Worm (Caenorhabditis elegans) whole organism, midembryonic: ENCODE results near the gene nhr-135.

ENCODE experiments used
- T22C8.4 ChIP-seq: fragments of 200-800 bp; sonication (Bioruptor generic); IDR thresholded peaks from 2 replicates; pipeline ENCODE4 v1.3.6; 2022; ENCODE audit warnings: missing genetic modification characterization, missing compliant biosample characterization
- cog-1 ChIP-seq: sonication (generic microtip); optimal IDR thresholded peaks from 2 replicates; lab custom pipeline; 2016; ENCODE audit warnings: missing genetic modification characterization, missing compliant biosample characterization
- flt-1 ChIP-seq: fragments of 200-800 bp; sonication (Bioruptor generic); IDR thresholded peaks from 2 replicates; pipeline ENCODE4 v1.3.6; 2022; ENCODE audit warnings: missing genetic modification characterization, missing compliant biosample characterization
- klf-2 ChIP-seq: fragments of 200-800 bp; sonication (Bioruptor generic); conservative IDR thresholded peaks from 2 replicates; pipeline ENCODE4 v1.3.6; 2022; ENCODE audit warnings: missing genetic modification reagents, missing genetic modification characterization, missing compliant biosample characterization
- med-1 ChIP-seq: sonication (generic microtip); optimal IDR thresholded peaks from 2 replicates; lab custom pipeline; 2017; ENCODE audit warnings: missing genetic modification characterization, mild to moderate bottlenecking, missing compliant biosample characterization, antibody characterized with exemption, missing genetic modification reagents; ENCODE audit not compliant: insufficient read depth
- ref-1 ChIP-seq: fragments of 200-800 bp; sonication (Bioruptor generic); conservative IDR thresholded peaks from 2 replicates; pipeline ENCODE4 v1.3.6; 2022; ENCODE audit warnings: missing genetic modification reagents, missing genetic modification characterization, missing compliant biosample characterization
- tab-1 ChIP-seq: fragments of 200-800 bp; sonication (Bioruptor generic); IDR thresholded peaks from 2 replicates; pipeline ENCODE4 v1.3.6; 2022; ENCODE audit warnings: missing genetic modification characterization, missing compliant biosample characterization
- ztf-23 ChIP-seq: fragments of 200-800 bp; sonication (Bioruptor generic); IDR thresholded peaks from 2 replicates; pipeline ENCODE4 v1.3.6; 2022; ENCODE audit warnings: missing genetic modification reagents, missing genetic modification characterization, missing compliant biosample characterization
- ztf-29 ChIP-seq: fragments of 200-800 bp; sonication (Bioruptor generic); IDR thresholded peaks from 2 replicates; pipeline ENCODE4 v1.3.6; 2022; ENCODE audit warnings: missing genetic modification reagents, missing genetic modification characterization, missing compliant biosample characterization

The nhr-135 gene

DNA sequence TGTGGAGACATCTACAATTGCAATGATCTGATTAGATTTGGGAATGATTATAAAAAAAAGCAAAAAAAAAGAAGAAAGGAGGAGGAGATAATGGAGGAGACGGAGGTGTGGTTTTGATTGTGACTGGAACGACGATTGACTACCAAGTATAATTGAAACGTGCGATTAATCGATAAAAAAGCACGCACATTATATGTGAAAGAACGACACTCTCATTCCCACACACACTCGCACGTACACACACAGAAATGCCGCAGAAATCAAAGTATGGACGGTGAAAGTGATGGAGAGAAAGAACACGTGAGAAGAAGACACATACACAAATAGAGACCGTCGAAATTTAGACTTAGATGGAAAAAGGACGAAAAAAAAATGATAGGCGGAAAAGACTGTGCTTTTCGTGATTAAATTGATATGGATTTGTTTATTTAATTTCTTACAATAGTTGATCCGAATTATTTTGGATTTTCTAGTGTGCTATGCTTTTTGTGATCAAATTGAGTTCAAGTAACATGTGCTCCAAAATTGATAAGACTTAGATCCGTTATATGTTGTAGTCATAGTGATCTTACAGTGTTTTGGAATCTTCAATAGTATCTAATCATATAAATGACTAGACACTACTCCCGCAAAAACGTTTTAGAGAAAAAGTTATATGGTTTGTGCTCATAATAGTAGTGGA lies at the start of gene nhr-135:
Gene nhr-135 (minus strand): TSS at position 51 of the 682 bp plus-strand sequence.
- TF ChIP-seq T22C8.4 (GFP tag; lab: Robert Waterston, UW) (peak; percentile 38; the same call in 1 of the 2 replicates), flt-1 (GFP tag; lab: Robert Waterston, UW) (no peak), cog-1 (tag; lab: Kevin White, UChicago) (no peak), ztf-29 (GFP tag; lab: Robert Waterston, UW) (no peak), ref-1 (GFP tag; lab: Robert Waterston, UW) (no peak), med-1 (no peak), tab-1 (GFP tag; lab: Robert Waterston, UW) (no peak), ztf-23 (GFP tag; lab: Robert Waterston, UW) (no peak)

DNA sequence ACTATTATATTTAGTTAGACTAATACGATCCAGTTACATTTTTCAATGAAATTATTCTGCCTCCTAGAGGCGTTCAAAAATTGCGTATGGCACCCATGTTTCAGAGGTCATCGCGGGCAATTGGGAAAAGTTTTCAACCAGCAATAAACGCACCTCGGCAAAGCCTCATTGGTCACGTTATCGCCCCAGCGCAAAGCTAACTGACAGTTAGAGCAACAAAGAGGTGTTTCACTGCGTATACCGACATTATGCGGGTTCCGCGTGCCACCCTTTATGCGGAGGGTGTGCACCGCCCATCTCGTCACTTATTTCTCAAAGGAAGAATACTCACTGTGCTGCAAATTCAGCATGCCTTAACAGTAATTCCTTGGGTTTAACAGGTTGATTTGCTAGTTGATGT lies 49.1 kb upstream of the nhr-135 start:
- TF ChIP-seq ztf-23 (GFP tag; lab: Robert Waterston, UW) (no peak), ztf-29 (GFP tag; lab: Robert Waterston, UW) (no peak)

DNA sequence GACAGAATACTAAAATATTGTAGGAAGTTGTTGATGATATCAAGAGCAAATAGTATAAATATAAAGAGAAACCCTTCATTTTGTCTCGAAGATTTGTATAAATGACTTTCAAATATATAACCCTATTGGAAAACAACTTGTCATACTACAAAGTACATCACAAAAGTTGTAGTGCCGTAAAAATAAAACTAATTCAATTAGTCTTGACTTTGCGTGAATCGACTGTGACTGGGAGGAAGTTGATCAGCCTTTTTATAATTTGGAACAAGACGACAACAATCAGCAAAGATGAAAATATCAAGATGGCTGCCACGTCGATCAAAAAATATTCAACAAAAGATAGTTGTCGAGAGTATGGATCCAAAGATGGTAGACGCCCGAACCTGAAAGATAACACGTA lies 48.3 kb upstream of the nhr-135 start, which contains the start of gene ugt-40:
Gene ugt-40 (minus strand): TSS at position 101 of the 400 bp plus-strand sequence.
- TF ChIP-seq ztf-29 (GFP tag; lab: Robert Waterston, UW) (no peak), flt-1 (GFP tag; lab: Robert Waterston, UW) (no peak), ref-1 (GFP tag; lab: Robert Waterston, UW) (no peak), tab-1 (GFP tag; lab: Robert Waterston, UW) (no peak), T22C8.4 (GFP tag; lab: Robert Waterston, UW) (no peak), klf-2 (GFP tag; lab: Robert Waterston, UW) (no peak), cog-1 (tag; lab: Kevin White, UChicago) (no peak), med-1 (no peak), ztf-23 (GFP tag; lab: Robert Waterston, UW) (no peak)

DNA sequence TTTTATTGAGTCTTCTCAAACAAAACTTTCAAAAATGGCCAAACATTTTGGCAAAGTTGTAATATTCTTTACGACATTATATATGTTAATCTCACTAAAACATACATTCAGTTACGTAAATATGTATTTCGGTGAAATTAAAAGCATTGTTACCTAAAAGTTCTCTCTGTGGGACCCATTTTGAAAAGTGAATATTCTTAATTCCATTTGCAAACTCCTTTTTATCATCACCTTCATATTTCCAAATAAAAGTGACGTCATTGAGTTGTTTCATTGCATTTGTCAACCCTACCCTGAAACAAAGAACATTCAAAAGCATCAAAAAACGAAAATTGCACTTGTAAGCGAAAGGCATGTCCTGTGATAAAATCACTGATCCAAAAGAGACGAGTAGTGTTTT lies 46.8 kb upstream of the nhr-135 start:
- TF ChIP-seq T22C8.4 (GFP tag; lab: Robert Waterston, UW) (no peak), ref-1 (GFP tag; lab: Robert Waterston, UW) (no peak), flt-1 (GFP tag; lab: Robert Waterston, UW) (no peak), ztf-23 (GFP tag; lab: Robert Waterston, UW) (no peak), tab-1 (GFP tag; lab: Robert Waterston, UW) (no peak), ztf-29 (GFP tag; lab: Robert Waterston, UW) (no peak), klf-2 (GFP tag; lab: Robert Waterston, UW) (no peak), med-1 (no peak), cog-1 (tag; lab: Kevin White, UChicago) (no peak)

DNA sequence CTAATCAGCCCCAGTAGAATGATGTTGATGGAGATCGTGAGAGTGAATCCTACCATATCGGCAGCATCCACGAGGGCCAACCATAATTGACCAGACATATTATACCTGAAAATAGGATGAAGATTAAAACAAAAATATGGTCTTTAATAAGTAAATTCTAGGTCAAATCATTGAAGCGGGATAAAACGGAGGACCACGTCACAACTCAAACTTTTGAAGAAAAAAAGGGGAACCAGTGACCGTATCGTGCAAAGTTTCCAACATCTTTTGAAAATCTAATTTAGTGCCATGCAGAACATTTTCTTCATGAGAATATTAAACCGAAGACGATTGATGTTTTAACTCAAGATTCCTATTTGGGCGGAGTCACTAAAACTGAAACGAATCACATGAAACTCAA lies 44.8 kb upstream of the nhr-135 start, which contains the start of gene str-112:
Gene str-112 (minus strand): TSS at position 101 of the 400 bp plus-strand sequence.
- TF ChIP-seq cog-1 (tag; lab: Kevin White, UChicago) = no peak
- TF ChIP-seq klf-2 (GFP tag; lab: Robert Waterston, UW) = no peak
- no peak for TF ChIP-seq flt-1 (GFP tag; lab: Robert Waterston, UW)
- no peak for TF ChIP-seq T22C8.4 (GFP tag; lab: Robert Waterston, UW)
- TF ChIP-seq tab-1 (GFP tag; lab: Robert Waterston, UW) = no peak
- no peak for TF ChIP-seq ztf-29 (GFP tag; lab: Robert Waterston, UW)
- no peak for TF ChIP-seq ztf-23 (GFP tag; lab: Robert Waterston, UW)
- no peak for TF ChIP-seq med-1
- no peak for TF ChIP-seq ref-1 (GFP tag; lab: Robert Waterston, UW)

DNA sequence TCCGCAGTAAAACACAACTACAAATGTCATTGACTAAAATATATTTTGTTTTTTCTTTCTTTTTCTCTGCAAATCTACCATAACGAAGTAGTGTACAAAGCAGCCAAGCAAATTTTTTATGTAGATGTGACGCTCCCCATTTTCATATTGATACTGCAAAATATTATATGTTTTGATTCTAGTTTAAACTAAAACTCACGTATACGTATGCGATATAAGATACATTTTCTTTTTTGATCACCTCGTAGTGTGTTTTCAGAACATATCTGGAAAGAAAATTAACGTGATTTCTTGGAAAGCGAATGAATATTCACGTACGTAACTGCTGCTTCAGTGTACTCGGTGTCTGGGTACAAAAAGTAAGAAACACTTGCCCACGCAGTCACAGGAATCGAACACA lies 43.3 kb upstream of the nhr-135 start:
- TF ChIP-seq tab-1 (GFP tag; lab: Robert Waterston, UW) (no peak), ztf-23 (GFP tag; lab: Robert Waterston, UW) (no peak), T22C8.4 (GFP tag; lab: Robert Waterston, UW) (no peak), ref-1 (GFP tag; lab: Robert Waterston, UW) (no peak), med-1 (no peak), klf-2 (GFP tag; lab: Robert Waterston, UW) (no peak), cog-1 (tag; lab: Kevin White, UChicago) (no peak), ztf-29 (GFP tag; lab: Robert Waterston, UW) (no peak), flt-1 (GFP tag; lab: Robert Waterston, UW) (no peak)

DNA sequence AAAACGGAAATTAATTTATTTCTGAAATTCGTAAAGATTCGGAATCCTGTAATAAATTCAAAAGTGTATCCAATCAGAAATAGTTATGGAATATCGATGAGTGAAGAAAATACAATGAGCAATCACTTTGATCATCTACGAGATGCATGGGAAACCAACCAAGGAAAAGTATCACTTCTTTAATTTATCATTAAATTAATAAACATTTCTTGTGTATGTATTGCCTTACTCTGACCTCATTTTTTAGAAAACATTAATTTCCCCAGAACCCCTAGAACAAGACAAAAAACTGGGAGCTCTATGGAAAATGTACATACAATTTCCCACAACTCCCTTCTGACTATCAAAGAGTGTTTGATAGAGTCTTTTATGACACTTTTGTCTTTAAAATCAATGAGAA lies 40.4 kb upstream of the nhr-135 start, which contains the start of gene F10D2.16:
Gene F10D2.16 (plus strand): TSS at position 301 of the 400 bp plus-strand sequence.
- TF ChIP-seq flt-1 (GFP tag; lab: Robert Waterston, UW) (no peak), med-1 (no peak), klf-2 (GFP tag; lab: Robert Waterston, UW) (no peak), tab-1 (GFP tag; lab: Robert Waterston, UW) (no peak), T22C8.4 (GFP tag; lab: Robert Waterston, UW) (no peak), ztf-23 (GFP tag; lab: Robert Waterston, UW) (no peak), ref-1 (GFP tag; lab: Robert Waterston, UW) (no peak), ztf-29 (GFP tag; lab: Robert Waterston, UW) (no peak), cog-1 (tag; lab: Kevin White, UChicago) (no peak)

DNA sequence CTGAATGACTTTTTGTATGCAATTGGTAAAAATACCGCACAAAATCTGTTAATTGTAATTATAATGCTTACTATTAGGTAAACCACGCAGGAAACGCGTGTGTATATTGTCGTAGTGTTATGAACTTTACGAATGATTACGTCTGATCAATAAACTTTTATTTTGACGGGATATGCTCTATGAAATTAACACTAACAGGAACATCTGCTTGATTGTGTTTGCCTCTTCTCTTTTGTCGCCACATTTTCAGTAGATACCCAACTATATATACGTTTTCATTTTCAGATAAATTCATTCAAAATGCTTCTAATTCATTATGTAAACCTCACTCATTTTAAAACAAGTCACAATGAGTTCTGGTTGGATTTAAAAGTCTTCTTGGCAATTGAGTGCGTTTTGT lies 38.7 kb upstream of the nhr-135 start, which contains the start of gene sre-10:
Gene sre-10 (plus strand): TSS at position 301 of the 400 bp plus-strand sequence.
- TF ChIP-seq T22C8.4 (GFP tag; lab: Robert Waterston, UW) (no peak), ref-1 (GFP tag; lab: Robert Waterston, UW) (no peak), med-1 (no peak), klf-2 (GFP tag; lab: Robert Waterston, UW) (no peak), ztf-29 (GFP tag; lab: Robert Waterston, UW) (no peak), ztf-23 (GFP tag; lab: Robert Waterston, UW) (no peak), flt-1 (GFP tag; lab: Robert Waterston, UW) (no peak), cog-1 (tag; lab: Kevin White, UChicago) (no peak), tab-1 (GFP tag; lab: Robert Waterston, UW) (no peak)

DNA sequence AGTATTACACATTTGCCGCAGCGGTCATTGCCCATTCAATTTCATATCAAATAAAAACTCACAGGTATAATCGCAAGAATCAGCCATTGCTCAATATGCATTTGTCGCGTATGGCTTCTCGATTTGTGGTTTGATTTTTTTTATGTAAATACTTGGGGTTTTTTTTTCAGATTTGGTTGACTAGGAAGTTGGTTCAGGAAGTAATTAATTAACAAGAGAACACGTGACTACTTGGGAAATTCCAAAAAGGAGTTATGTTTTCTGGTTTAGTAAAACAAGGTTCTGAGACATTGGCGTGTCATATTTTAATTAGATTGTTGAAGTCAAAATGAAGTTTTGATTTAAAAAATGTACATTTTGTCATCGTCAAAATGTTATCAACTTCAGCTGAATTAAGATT lies 37.4 kb upstream of the nhr-135 start, which contains the start of gene srx-36:
Gene srx-36 (minus strand): TSS at position 101 of the 400 bp plus-strand sequence.
- no peak for TF ChIP-seq med-1
- TF ChIP-seq ztf-29 (GFP tag; lab: Robert Waterston, UW) = no peak
- TF ChIP-seq tab-1 (GFP tag; lab: Robert Waterston, UW) = no peak
- no peak for TF ChIP-seq ref-1 (GFP tag; lab: Robert Waterston, UW)
- no peak for TF ChIP-seq T22C8.4 (GFP tag; lab: Robert Waterston, UW)
- TF ChIP-seq ztf-23 (GFP tag; lab: Robert Waterston, UW) = no peak
- TF ChIP-seq flt-1 (GFP tag; lab: Robert Waterston, UW) = no peak
- TF ChIP-seq cog-1 (tag; lab: Kevin White, UChicago) = no peak
- no peak for TF ChIP-seq klf-2 (GFP tag; lab: Robert Waterston, UW)
